Worm (Caenorhabditis elegans) whole organism, late embryonic: Measurements from ENCODE around the gene clec-241.

Experiments used
- C38D4.7 ChIP-seq: fragments of 200-800 bp; sonication (Bioruptor generic); optimal IDR thresholded peaks from 2 replicates; lab custom pipeline; 2018; ENCODE audit warnings: mild to moderate bottlenecking, missing genetic modification characterization, moderate library complexity, missing compliant biosample characterization
- F13H6.1 ChIP-seq: sonication (generic microtip); optimal IDR thresholded peaks from 2 replicates; lab custom pipeline; 2016; ENCODE audit warnings: missing genetic modification characterization, missing compliant biosample characterization
- Y22D7AL.16 ChIP-seq: sonication (generic microtip); optimal IDR thresholded peaks from 2 replicates; lab custom pipeline; 2016; ENCODE audit warnings: missing genetic modification characterization, missing compliant biosample characterization
- ahr-1 ChIP-seq: sonication (generic microtip); optimal IDR thresholded peaks from 2 replicates; lab custom pipeline; 2016; ENCODE audit warnings: missing genetic modification characterization, missing compliant biosample characterization
- ama-1 ChIP-seq: fragments of 150-350 bp; optimal IDR thresholded peaks from 2 replicates; lab custom pipeline; 2014
- ceh-18 ChIP-seq: sonication (generic microtip); optimal IDR thresholded peaks from 2 replicates; lab custom pipeline; 2016; ENCODE audit warnings: missing genetic modification characterization, missing compliant biosample characterization
- ceh-31 ChIP-seq: sonication (generic microtip); optimal IDR thresholded peaks from 2 replicates; lab custom pipeline; 2016; ENCODE audit warnings: missing genetic modification characterization, missing compliant biosample characterization
- ceh-34 ChIP-seq: sonication (generic microtip); optimal IDR thresholded peaks from 2 replicates; lab custom pipeline; 2016; ENCODE audit warnings: mild to moderate bottlenecking, missing genetic modification characterization, missing compliant biosample characterization
- ceh-48 ChIP-seq: sonication (generic microtip); optimal IDR thresholded peaks from 2 replicates; lab custom pipeline; 2016; ENCODE audit warnings: missing genetic modification characterization, inconsistent platforms, missing compliant biosample characterization
- ceh-9 ChIP-seq: sonication (generic microtip); optimal IDR thresholded peaks from 2 replicates; lab custom pipeline; 2016; ENCODE audit warnings: mild to moderate bottlenecking, missing genetic modification characterization, inconsistent platforms, missing compliant biosample characterization
- dmd-4 ChIP-seq: sonication (generic microtip); optimal IDR thresholded peaks from 2 replicates; lab custom pipeline; 2016; ENCODE audit warnings: borderline replicate concordance, missing genetic modification characterization, missing compliant biosample characterization
- elt-2 ChIP-seq: sonication (generic microtip); optimal IDR thresholded peaks from 2 replicates; lab custom pipeline; 2016; ENCODE audit warnings: missing genetic modification reagents, missing genetic modification characterization, missing compliant biosample characterization
- eyg-1 ChIP-seq: sonication (generic microtip); optimal IDR thresholded peaks from 2 replicates; lab custom pipeline; 2016; ENCODE audit warnings: missing genotype, missing genetic modification characterization, missing compliant biosample characterization
- fax-1 ChIP-seq: sonication (generic microtip); optimal IDR thresholded peaks from 2 replicates; lab custom pipeline; 2016; ENCODE audit warnings: missing genotype, missing genetic modification characterization, missing compliant biosample characterization
- fkh-6 ChIP-seq: sonication (generic microtip); optimal IDR thresholded peaks from 2 replicates; lab custom pipeline; 2016; ENCODE audit warnings: missing genetic modification characterization, missing compliant biosample characterization
- hlh-13 ChIP-seq: fragments of 200-800 bp; sonication (Bioruptor generic); optimal IDR thresholded peaks from 2 replicates; lab custom pipeline; 2018; ENCODE audit warnings: mild to moderate bottlenecking, missing genetic modification characterization, missing compliant biosample characterization
- hlh-30 ChIP-seq: sonication (generic microtip); optimal IDR thresholded peaks from 2 replicates; lab custom pipeline; 2017; ENCODE audit warnings: antibody characterized with exemption, missing genetic modification characterization, missing compliant biosample characterization; ENCODE audit not compliant: insufficient read depth
- lim-6 ChIP-seq: sonication (generic microtip); optimal IDR thresholded peaks from 2 replicates; lab custom pipeline; 2016; ENCODE audit warnings: missing genetic modification characterization, missing compliant biosample characterization
- lin-11 ChIP-seq: fragments of 200-800 bp; sonication (Bioruptor generic); optimal IDR thresholded peaks from 2 replicates; lab custom pipeline; 2018; ENCODE audit warnings: mild to moderate bottlenecking, missing genetic modification characterization, missing compliant biosample characterization
- mec-3 ChIP-seq: sonication (generic microtip); optimal IDR thresholded peaks from 2 replicates; lab custom pipeline; 2016; ENCODE audit warnings: borderline replicate concordance, missing genetic modification characterization, missing compliant biosample characterization
- nfya-1 ChIP-seq: sonication (generic microtip); optimal IDR thresholded peaks from 2 replicates; lab custom pipeline; 2017; ENCODE audit warnings: missing genetic modification characterization, mild to moderate bottlenecking, missing compliant biosample characterization, antibody characterized with exemption, moderate library complexity
- nhr-11 ChIP-seq: fragments of 150-350 bp; optimal IDR thresholded peaks from 2 replicates; lab custom pipeline; 2014; ENCODE audit warnings: missing biosample characterization, missing genetic modification characterization
- npax-4 ChIP-seq: sonication (generic microtip); optimal IDR thresholded peaks from 2 replicates; lab custom pipeline; 2016; ENCODE audit warnings: missing genetic modification characterization, missing compliant biosample characterization
- pat-9 ChIP-seq: fragments of 200-800 bp; sonication (Bioruptor generic); optimal IDR thresholded peaks from 2 replicates; lab custom pipeline; 2018; ENCODE audit warnings: mild to moderate bottlenecking, missing genetic modification characterization, moderate library complexity, missing compliant biosample characterization
- pax-1 ChIP-seq: fragments of 150-350 bp; optimal IDR thresholded peaks from 2 replicates; lab custom pipeline; 2014; ENCODE audit warnings: missing biosample characterization, missing genetic modification characterization
- pqm-1 ChIP-seq: sonication (generic microtip); optimal IDR thresholded peaks from 2 replicates; lab custom pipeline; 2016; ENCODE audit warnings: missing genetic modification characterization, missing compliant biosample characterization
- sdc-2 ChIP-seq: sonication (generic microtip); optimal IDR thresholded peaks from 2 replicates; lab custom pipeline; 2016; ENCODE audit warnings: missing genotype, missing genetic modification characterization, missing compliant biosample characterization
- syd-9 ChIP-seq: sonication (generic microtip); optimal IDR thresholded peaks from 2 replicates; lab custom pipeline; 2016; ENCODE audit warnings: mild to moderate bottlenecking, missing genetic modification characterization, moderate library complexity, missing compliant biosample characterization
- tbx-7 ChIP-seq: sonication (generic microtip); optimal IDR thresholded peaks from 2 replicates; lab custom pipeline; 2016; ENCODE audit warnings: missing genotype, missing genetic modification characterization, missing compliant biosample characterization
- ttx-3 ChIP-seq: sonication (generic microtip); optimal IDR thresholded peaks from 2 replicates; lab custom pipeline; 2016; ENCODE audit warnings: missing genetic modification reagents, missing genetic modification characterization, missing compliant biosample characterization
- unc-42 ChIP-seq: sonication (generic microtip); optimal IDR thresholded peaks from 2 replicates; lab custom pipeline; 2016; ENCODE audit warnings: missing genotype, missing genetic modification characterization, missing compliant biosample characterization
- unc-55 ChIP-seq: sonication (generic microtip); optimal IDR thresholded peaks from 2 replicates; lab custom pipeline; 2017; ENCODE audit warnings: missing biosample characterization, missing genetic modification reagents, missing genetic modification characterization
- unc-86 ChIP-seq: sonication (generic microtip); optimal IDR thresholded peaks from 2 replicates; lab custom pipeline; 2016; ENCODE audit warnings: missing genetic modification characterization, missing compliant biosample characterization
- zip-5 ChIP-seq: sonication (generic microtip); optimal IDR thresholded peaks from 2 replicates; lab custom pipeline; 2016; ENCODE audit warnings: missing genetic modification characterization, missing compliant biosample characterization
- ztf-16 ChIP-seq: sonication (generic microtip); optimal IDR thresholded peaks from 2 replicates; lab custom pipeline; 2017; ENCODE audit warnings: missing genetic modification characterization, missing compliant biosample characterization

clec-241 gene

DNA sequence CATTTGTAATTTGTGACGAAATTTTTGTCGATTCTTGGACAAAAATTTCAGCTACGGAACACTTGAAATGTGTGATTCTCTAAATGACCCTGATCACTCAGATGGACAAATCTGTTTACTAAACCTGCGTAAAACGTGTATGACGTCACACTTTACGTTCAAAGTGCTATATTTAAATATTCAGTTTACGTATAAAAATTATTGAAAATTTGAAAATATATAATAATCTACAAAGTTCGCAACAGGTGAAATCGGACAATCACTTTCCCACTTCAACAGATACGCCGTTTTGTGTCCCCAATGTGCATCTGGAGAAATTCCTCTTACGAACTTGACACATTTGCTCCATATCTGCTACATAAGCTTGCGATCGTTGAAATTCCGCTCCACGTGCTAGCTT, 7.9 kb downstream of the clec-241 start, which contains the start of gene srh-131:
Gene srh-131, plus strand, starts transcription at position 301 of the 400 bp plus-strand sequence.
- TF ChIP-seq ttx-3 (tag; lab: Kevin White, UChicago) (no peak), F13H6.1 (no peak), fkh-6 (tag; lab: Kevin White, UChicago) (no peak), lim-6 (tag; lab: Kevin White, UChicago) (no peak), pqm-1 (no peak), zip-5 (tag; lab: Kevin White, UChicago) (no peak), nfya-1 (tag; lab: Kevin White, UChicago) (no peak), fax-1 (no peak)

- TF ChIP-seq ceh-9 (tag; lab: Kevin White, UChicago): no peak
- TF ChIP-seq elt-2 (tag; lab: Kevin White, UChicago): no peak
- TF ChIP-seq unc-55 (GFP tag; lab: Kevin White, UChicago): no peak
- TF ChIP-seq lim-6 (tag; lab: Kevin White, UChicago): no peak
- no peak for TF ChIP-seq ahr-1 (tag; lab: Kevin White, UChicago)
- no peak for TF ChIP-seq npax-4 (tag; lab: Kevin White, UChicago)
- TF ChIP-seq hlh-30 (tag; lab: Kevin White, UChicago): no peak
- no peak for TF ChIP-seq pat-9 (tag; lab: Kevin White, UChicago)
These were observed 12.0 kb downstream of the clec-241 start, which contains the start of gene sri-9 for ce11 chrV:17001167-17001566. sri-9 (plus strand) TSS chrV:17001467.

DNA sequence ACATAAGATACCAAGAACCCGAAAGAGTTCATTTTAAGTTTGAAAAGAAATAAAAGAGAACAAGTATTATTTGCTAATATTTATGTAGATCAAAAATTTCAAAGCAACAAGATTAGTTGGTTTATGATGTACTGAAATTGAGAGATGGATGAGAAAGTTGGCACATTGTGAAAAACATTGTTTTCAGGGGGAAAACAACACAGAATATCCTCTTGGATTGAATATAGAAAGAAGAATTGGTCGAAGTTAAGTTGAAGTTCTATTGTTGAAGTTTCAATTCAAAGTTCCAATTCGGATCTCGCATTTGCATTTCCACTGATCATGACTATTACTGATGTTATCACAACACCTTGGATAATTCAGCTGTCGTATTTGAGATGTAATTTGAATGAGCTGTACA, 12.5 kb downstream of the clec-241 start:
- TF ChIP-seq Y22D7AL.16 (no peak), hlh-13 (no peak), ztf-16 (tag; lab: Kevin White, UChicago) (no peak), ceh-31 (tag; lab: Kevin White, UChicago) (no peak), ceh-34 (tag; lab: Kevin White, UChicago) (no peak), ceh-48 (tag; lab: Kevin White, UChicago) (no peak), unc-42 (tag; lab: Kevin White, UChicago) (no peak), ama-1 (no peak), eyg-1 (tag; lab: Kevin White, UChicago) (no peak), ttx-3 (tag; lab: Kevin White, UChicago) (no peak), elt-2 (tag; lab: Kevin White, UChicago) (no peak), lin-11 (tag; lab: Kevin White, UChicago) (no peak), tbx-7 (tag; lab: Kevin White, UChicago) (no peak), unc-86 (tag; lab: Kevin White, UChicago) (no peak), dmd-4 (tag; lab: Kevin White, UChicago) (no peak), lim-6 (tag; lab: Kevin White, UChicago) (no peak), pax-1 (tag; lab: Kevin White, UChicago) (no peak)

- TF ChIP-seq nhr-11 (no peak), syd-9 (tag; lab: Kevin White, UChicago) (no peak), C38D4.7 (GFP tag; lab: Kevin White, UChicago) (no peak), ceh-18 (tag; lab: Kevin White, UChicago) (no peak), sdc-2 (tag; lab: Kevin White, UChicago) (no peak), ahr-1 (tag; lab: Kevin White, UChicago) (no peak), dmd-4 (tag; lab: Kevin White, UChicago) (no peak), ceh-31 (tag; lab: Kevin White, UChicago) (no peak), ttx-3 (tag; lab: Kevin White, UChicago) (no peak), mec-3 (no peak), ztf-16 (tag; lab: Kevin White, UChicago) (no peak), tbx-7 (tag; lab: Kevin White, UChicago) (no peak)
These were observed 12.9 kb downstream of the clec-241 start, which contains the start of gene str-217 for ce11 chrV:17000204-17000603. str-217 (minus strand) TSS chrV:17000304.
